Fruit fly (Drosophila melanogaster): Measurements from ENCODE around the gene CG18744.

Gene CG18744

DNA sequence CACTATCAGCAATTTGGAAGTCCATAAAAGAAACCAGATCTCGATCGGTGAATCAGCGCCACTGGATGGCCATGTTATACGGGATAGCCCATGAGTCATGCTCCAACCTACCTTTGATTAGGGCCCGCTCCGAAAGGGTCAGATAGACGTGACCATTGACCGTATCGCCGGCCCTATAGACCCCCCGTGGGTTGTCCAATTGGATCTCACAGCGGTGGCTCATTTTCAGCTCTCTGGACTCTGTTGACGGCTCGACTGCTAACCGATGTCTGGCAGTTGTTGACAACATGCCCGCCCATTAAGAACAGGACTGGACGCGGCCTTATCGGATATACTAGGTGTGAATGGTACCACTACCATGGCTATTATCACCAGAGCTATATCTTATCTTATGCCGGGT lies at the start of gene CG18744:
CG18744 (minus strand) TSS at position 247 of the 400 bp plus-strand sequence.
- TF ChIP-seq CG8478 (optimal IDR thresholded peaks at IDR 0.05) (no peak), CTCF (optimal IDR thresholded peaks at IDR 0.05) (no peak)

dm6 chr3R:7821559-7821958 lies 23.0 kb upstream of the CG18744 start:
- TF ChIP-seq CG8478 (optimal IDR thresholded peaks at IDR 0.05) (no peak), CTCF (optimal IDR thresholded peaks at IDR 0.05) (no peak)

- TF ChIP-seq CG8478 (optimal IDR thresholded peaks at IDR 0.05) (no peak), CTCF (optimal IDR thresholded peaks at IDR 0.05) (no peak)
Measured at dm6 chr3R:7813981-7814529, 15.5 kb upstream of the CG18744 start, which contains the start of gene CG34384. Gene CG34384 (plus strand): TSS chr3R:7814361.

dm6 chr3R:7813518-7813917 lies 14.9 kb upstream of the CG18744 start:
- TF ChIP-seq CTCF (optimal IDR thresholded peaks at IDR 0.05) = no peak
- no peak for TF ChIP-seq CG8478 (optimal IDR thresholded peaks at IDR 0.05)

DNA sequence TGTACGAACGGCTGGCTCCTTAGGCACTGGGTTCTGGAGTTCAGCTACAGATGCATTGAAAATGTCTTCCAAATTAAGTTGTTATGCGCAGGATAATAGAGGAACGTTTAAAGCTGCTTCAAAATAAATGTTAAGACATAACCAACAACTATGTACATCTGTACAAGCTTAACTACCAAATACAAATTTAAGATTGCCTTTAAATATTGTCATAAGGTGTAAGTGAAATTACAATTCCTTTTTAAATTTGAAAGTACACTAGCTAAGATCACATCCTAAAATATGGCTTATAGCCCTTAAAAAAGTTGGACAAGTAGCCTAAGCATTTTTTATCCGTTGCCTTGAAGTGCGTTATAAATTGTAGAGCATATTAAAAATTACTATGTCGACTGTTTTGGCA lies 12.9 kb upstream of the CG18744 start, which contains the start of gene CG31473:
CG31473 (plus strand) TSS at position 301 of the 400 bp plus-strand sequence.
- TF ChIP-seq CTCF (optimal IDR thresholded peaks at IDR 0.05) = no peak

DNA sequence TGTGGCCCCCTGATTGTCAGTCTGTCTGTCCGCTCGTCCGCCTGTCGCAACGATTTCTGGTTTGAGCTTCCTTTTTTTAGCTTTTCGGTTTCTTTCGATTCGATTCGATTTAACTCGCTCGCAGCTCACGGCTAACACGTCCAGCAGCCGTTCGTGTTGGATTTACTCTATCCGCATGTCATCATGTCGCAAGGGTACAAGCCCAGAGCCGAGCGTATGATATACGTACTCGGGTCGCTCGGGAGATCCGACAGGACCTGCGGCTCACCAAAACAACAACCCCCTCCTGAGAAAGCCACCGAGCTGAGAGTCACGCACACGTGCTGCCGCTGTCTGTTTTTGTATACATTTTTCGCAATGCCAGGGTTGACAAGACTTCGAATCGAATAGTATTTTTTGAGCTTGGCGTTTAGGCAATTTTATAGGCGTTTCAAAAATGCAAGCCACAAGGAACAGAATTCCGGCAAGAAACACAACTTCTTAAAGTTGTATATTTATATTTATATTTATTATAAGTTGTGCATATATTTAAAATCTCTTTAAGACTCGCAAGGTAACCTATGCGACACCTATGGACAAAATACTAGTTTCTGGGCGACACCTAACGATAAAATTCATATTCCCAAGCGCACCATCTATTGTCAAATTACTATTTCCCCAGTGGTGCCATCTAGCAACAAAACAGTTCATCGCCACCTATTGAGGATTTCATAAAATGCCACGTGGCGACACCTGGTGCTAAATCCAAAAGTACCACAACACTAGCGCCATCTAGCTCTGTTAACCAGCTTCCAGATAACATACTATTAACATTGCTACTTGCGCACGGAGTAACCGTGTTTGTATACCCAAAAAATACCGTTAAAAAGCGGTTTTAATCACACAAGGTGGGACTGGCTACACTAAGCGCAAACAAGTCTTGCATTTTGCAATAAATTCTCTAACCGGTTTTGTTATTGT lies 11.4 kb upstream of the CG18744 start, which contains the start of the genes CG2993 and sgll:
CG2993 (minus strand) TSS at position 353 of the 960 bp plus-strand sequence.
sgll (plus strand) TSS at position 871 of the 960 bp plus-strand sequence.
- TF ChIP-seq CTCF (optimal IDR thresholded peaks at IDR 0.05) (peak; percentile 100), CG8478 (optimal IDR thresholded peaks at IDR 0.05) (no peak)

dm6 chr3R:7804332-7804731 lies 5.8 kb upstream of the CG18744 start, which contains the start of gene CG18268:
Gene CG18268 (minus strand): TSS chr3R:7804432.
- TF ChIP-seq CG8478 (optimal IDR thresholded peaks at IDR 0.05) (no peak), CTCF (optimal IDR thresholded peaks at IDR 0.05) (no peak)

dm6 chr3R:7802693-7803092 lies 4.1 kb upstream of the CG18744 start, which contains the start of gene CG3014:
Gene CG3014 (minus strand): TSS chr3R:7802793.
- no peak for TF ChIP-seq CTCF (optimal IDR thresholded peaks at IDR 0.05)
- no peak for TF ChIP-seq CG8478 (optimal IDR thresholded peaks at IDR 0.05)

DNA sequence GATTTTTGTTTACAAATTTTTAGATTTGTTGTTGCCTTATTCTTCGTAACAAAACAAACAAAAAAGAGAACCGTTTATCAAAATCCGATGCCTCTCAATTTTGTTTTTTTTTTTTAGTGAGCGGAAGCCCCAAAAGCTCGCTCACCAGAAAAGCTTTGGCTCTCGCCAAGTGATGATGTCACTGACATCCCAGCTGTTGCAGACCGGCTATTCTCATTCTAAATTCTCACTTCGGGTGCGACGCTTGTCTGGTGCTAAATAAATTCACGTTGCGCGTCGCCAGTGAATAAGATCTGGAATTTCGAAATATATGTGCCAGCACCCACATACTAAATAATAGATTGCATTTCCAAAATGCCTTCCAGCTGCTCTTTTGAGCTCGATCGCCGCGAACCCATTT lies 4.7 kb downstream of the CG18744 start, which contains the start of gene CG2641:
CG2641 (plus strand) TSS at position 215 of the 400 bp plus-strand sequence.
- no peak for TF ChIP-seq CTCF (optimal IDR thresholded peaks at IDR 0.05)
- no peak for TF ChIP-seq CG8478 (optimal IDR thresholded peaks at IDR 0.05)

- TF ChIP-seq CG8478 (optimal IDR thresholded peaks at IDR 0.05) (no peak), CTCF (optimal IDR thresholded peaks at IDR 0.05) (no peak)
Measured at dm6 chr3R:7790583-7791034, 8.0 kb downstream of the CG18744 start, which contains the start of gene CG10086. Gene CG10086 (plus strand): TSS chr3R:7790633.

DNA sequence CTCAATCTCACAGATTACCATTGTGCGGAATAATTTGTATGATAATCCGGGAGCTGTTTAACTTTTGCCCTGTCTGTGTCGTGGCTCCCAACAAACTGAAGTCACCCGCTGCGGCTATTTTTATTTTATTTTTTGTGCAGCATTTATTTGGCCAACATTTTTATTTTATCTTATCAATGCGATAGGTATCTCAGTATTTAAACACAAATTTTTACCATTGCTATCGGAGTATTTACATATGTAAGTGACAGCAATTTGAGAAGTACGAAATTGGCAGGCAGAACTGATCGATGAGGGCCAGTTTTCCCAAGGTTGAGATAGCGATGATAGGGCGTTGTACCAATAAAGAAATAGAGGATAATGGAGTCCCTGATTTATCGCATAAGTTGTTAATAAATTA lies 8.5 kb downstream of the CG18744 start, which contains the start of gene CG18746:
CG18746 (minus strand) TSS at position 101 of the 400 bp plus-strand sequence.
- TF ChIP-seq CTCF (optimal IDR thresholded peaks at IDR 0.05) (no peak), CG8478 (optimal IDR thresholded peaks at IDR 0.05) (no peak)

dm6 chr3R:7787899-7788298 lies 10.7 kb downstream of the CG18744 start, which contains the start of gene CG18748:
Gene CG18748 (minus strand): TSS chr3R:7787923.
- no peak for TF ChIP-seq CTCF (optimal IDR thresholded peaks at IDR 0.05)
- no peak for TF ChIP-seq CG8478 (optimal IDR thresholded peaks at IDR 0.05)

DNA sequence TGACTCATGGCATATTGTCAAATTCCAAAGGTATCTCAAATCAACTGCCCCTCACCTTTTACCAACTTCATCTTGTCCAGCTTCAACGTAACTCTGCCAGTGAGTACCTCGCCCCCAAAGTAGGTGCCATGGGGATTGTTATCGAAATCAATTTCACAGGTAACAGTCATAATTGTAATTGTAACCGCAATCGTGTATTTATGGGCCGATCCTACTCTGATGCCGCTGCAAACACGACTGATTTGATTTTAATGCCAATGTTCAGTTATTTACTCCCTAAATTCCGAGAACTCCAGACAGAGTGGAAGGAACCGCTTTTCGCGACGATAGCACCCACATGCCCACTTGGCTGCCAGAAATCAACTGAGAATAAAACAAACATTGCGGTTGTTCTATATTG lies 12.8 kb downstream of the CG18744 start, which contains the start of gene CG18745:
CG18745 (minus strand) TSS at position 336 of the 400 bp plus-strand sequence.
- TF ChIP-seq CG8478 (optimal IDR thresholded peaks at IDR 0.05) (no peak), CTCF (optimal IDR thresholded peaks at IDR 0.05) (no peak)

- TF ChIP-seq CG8478 (optimal IDR thresholded peaks at IDR 0.05) (no peak), CTCF (optimal IDR thresholded peaks at IDR 0.05) (no peak)
Measured at dm6 chr3R:7782933-7783686, 15.5 kb downstream of the CG18744 start, which contains the start of gene CG18747. Gene CG18747 (minus strand): TSS chr3R:7783446.
